Worm (Caenorhabditis elegans) whole organism, midembryonic: Measurements from ENCODE around the gene paqr-3.

ENCODE experiments used
- flt-1 ChIP-seq: fragments of 200-800 bp; sonication (Bioruptor generic); IDR thresholded peaks from 2 replicates; pipeline ENCODE4 v1.3.6; 2022; ENCODE audit warnings: missing genetic modification characterization, missing compliant biosample characterization
- klf-2 ChIP-seq: fragments of 200-800 bp; sonication (Bioruptor generic); conservative IDR thresholded peaks from 2 replicates; pipeline ENCODE4 v1.3.6; 2022; ENCODE audit warnings: missing genetic modification reagents, missing genetic modification characterization, missing compliant biosample characterization
- med-1 ChIP-seq: sonication (generic microtip); optimal IDR thresholded peaks from 2 replicates; lab custom pipeline; 2017; ENCODE audit warnings: missing genetic modification characterization, mild to moderate bottlenecking, missing compliant biosample characterization, antibody characterized with exemption, missing genetic modification reagents; ENCODE audit not compliant: insufficient read depth

DNA sequence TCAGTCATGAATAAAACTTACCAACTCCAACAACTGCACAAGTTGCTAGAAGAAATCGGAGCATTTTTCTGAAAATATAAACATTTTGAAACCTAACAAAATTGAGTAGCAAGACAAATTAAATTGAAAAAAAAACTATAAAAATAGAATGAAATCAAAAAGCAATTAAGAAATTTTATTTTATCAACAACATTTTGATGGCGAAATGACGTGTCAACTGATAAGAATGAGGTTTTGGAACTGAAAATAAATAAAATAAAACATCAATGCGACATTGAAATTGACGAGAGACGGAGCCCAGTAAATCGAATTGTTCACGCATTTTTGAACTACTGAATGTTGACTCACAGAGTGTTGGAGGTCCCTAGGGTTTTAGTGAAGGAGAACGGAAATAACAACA lies 47.4 kb upstream of the paqr-3 start, which contains the start of gene F55B11.4:
- TF ChIP-seq klf-2 (GFP tag; lab: Robert Waterston, UW) (no peak), med-1 (no peak), flt-1 (no peak)
